Fruit fly (Drosophila melanogaster): ENCODE results near the gene CG32816.

The CG32816 gene

DNA sequence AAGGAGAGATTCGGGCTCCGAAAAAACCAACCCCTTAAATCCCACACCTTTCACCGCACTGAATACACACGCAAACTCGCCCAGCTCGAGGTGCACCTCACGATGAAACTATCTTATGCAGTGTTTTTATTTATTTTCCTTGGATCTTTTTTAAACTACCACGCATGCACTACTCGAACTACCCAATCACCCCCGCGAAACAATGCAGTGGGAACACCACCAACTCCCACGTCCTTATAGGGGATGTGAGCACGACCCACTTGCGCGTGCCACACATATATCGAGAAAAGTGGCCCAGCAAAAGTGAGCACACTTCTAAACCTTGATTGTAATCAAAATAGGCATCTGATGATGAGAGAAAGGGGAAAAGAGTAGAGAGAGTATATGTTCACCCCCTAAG lies 194.0 kb downstream of the CG32816 start:
- TF ChIP-seq insv (optimal IDR thresholded peaks at IDR 0.05) = no peak
- TF ChIP-seq h (optimal IDR thresholded peaks at IDR 0.05) = no peak
- TF ChIP-seq Myc (optimal IDR thresholded peaks at IDR 0.05) = no peak
- no peak for TF ChIP-seq psq (optimal IDR thresholded peaks at IDR 0.05)
- TF ChIP-seq ttk (optimal IDR thresholded peaks at IDR 0.05) = no peak
- TF ChIP-seq Sin3A (optimal IDR thresholded peaks at IDR 0.05) = no peak

DNA sequence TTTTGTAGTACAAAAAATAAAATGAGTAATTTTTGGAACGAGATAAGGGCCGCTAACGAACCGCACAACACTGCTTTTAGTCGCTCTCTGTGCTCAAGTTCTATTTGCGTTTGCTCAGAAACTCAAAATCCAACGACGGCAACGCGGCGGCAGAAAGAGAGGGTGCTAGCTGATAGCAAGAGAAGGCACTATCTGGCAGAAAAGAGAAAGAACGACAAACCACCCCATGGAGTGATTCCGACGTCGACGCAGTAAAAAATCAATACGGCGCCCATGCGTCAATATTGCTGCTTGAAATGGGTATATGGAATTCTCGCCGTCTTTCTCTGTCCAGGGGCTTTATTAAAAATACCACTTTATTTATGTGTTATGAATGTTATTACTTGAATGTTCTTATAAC lies 194.5 kb downstream of the CG32816 start:
- TF ChIP-seq h (optimal IDR thresholded peaks at IDR 0.05) = no peak
- TF ChIP-seq Sin3A (optimal IDR thresholded peaks at IDR 0.05) = no peak
- TF ChIP-seq Myc (optimal IDR thresholded peaks at IDR 0.05) = no peak
- no peak for TF ChIP-seq psq (optimal IDR thresholded peaks at IDR 0.05)
- no peak for TF ChIP-seq insv (optimal IDR thresholded peaks at IDR 0.05)
- no peak for TF ChIP-seq ttk (optimal IDR thresholded peaks at IDR 0.05)

DNA sequence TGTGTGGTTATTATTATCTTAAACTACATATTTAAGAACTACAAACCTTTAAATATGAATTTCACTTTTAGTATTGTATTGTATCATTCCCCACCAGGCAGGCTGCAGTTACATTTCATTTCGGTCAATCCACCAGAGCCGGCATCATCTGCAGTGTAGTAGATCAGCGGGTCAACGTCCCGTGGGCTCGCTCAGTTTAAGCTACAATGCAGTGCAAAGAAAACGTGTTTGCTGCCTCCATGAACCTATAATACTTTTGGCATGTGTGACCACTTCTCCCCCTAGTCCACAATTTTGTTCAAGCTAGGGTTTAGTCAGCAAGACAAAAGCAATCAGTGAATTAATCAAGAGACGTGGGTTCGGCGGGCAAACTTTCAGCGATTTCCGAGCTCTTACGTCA lies 202.5 kb downstream of the CG32816 start:
- TF ChIP-seq Sin3A (optimal IDR thresholded peaks at IDR 0.05) (no peak), Myc (optimal IDR thresholded peaks at IDR 0.05) (no peak), insv (optimal IDR thresholded peaks at IDR 0.05) (no peak)

DNA sequence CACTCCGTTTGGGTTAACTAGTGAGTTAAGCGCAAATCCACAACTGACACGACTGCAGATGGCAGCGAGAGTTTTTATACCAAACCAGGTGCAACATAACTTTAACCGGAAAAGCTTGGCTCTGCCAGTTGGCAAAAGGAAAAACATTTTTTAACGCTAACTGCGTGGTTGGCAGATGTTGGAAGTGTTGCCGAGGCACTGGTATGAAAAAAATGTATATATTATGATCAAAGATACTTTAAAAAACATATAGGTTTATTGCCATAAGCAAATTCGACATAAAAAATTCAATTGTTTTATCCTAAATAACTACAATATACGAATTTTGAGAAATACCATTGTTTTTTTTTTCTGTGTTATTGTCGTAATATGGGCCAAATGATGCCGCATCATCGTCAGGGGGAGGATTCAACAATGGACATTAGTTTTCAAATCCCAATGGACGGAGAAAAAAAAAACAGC lies 203.5 kb downstream of the CG32816 start, which contains the start of gene CG13376:
CG13376 (minus strand) TSS at position 51 of the 462 bp plus-strand sequence.
- TF ChIP-seq Sin3A (optimal IDR thresholded peaks at IDR 0.05) = no peak
- TF ChIP-seq Myc (optimal IDR thresholded peaks at IDR 0.05) = no peak
- no peak for TF ChIP-seq h (optimal IDR thresholded peaks at IDR 0.05)
- TF ChIP-seq psq (optimal IDR thresholded peaks at IDR 0.05) = no peak
- no peak for TF ChIP-seq ttk (optimal IDR thresholded peaks at IDR 0.05)
- TF ChIP-seq insv (optimal IDR thresholded peaks at IDR 0.05) = no peak
